Fruit fly (Drosophila melanogaster): ENCODE results near the gene Obp69a.
A peak's percentile ranks its signal among the peaks of the same experiment; 100 is the strongest.

Obp69a gene

DNA sequence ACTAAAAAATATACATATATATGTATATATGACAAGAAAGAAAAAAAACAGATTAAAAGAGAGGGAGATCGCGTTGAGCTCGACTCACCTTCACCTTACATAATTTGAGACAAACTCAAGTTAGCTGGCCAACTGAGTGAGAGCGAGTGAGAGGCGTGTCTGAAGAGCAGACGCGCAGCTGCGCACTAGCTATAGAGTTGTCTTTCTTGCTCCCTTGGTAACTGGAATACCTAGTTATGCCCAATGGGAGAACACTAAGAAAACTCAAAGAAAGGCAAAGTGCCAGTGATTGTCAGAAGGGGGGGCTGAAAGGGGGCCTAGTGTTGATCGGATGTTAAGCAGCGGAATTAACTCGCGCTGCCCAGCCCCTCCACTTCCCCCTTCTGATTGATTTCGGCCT lies 38.5 kb downstream of the Obp69a start:
- TF ChIP-seq toe (GFP tag; optimal IDR thresholded peaks at IDR 0.05): peak; percentile 72
- TF ChIP-seq cic (GFP tag; optimal IDR thresholded peaks at IDR 0.05): no peak
- TF ChIP-seq CG12768 (GFP tag; optimal IDR thresholded peaks at IDR 0.05): no peak
- no peak for TF ChIP-seq kay (GFP tag; ENCODE audit: borderline replicate concordance)

DNA sequence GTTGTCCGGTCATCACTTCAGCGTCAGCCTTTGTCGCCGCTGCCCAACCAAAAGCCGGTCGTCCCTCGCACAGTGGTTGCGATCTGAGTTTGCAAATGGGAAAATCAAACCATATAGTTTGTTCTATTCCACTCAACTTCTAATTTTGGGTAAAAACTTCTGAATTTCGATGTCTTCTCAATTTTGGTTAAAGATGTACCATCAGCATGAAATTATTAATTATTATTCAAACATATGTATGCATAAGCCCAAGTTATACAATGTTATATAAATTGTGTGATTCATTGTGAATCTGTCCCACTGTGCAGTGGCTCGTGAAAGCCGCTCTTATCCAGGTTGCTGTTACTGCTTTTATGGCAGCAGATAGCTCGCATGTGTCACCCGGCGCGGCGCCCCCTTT lies 46.6 kb downstream of the Obp69a start:
- TF ChIP-seq kay (GFP tag; ENCODE audit: borderline replicate concordance): no peak
- no peak for TF ChIP-seq cic (GFP tag; optimal IDR thresholded peaks at IDR 0.05)
- TF ChIP-seq pad (GFP tag; optimal IDR thresholded peaks at IDR 0.05): no peak
- no peak for TF ChIP-seq Hr96 (GFP tag; optimal IDR thresholded peaks at IDR 0.05)
- TF ChIP-seq Crg-1 (GFP tag; optimal IDR thresholded peaks at IDR 0.05): no peak
- TF ChIP-seq Clk (GFP tag; optimal IDR thresholded peaks at IDR 0.05): no peak
- TF ChIP-seq CG14711 (tag; optimal IDR thresholded peaks at IDR 0.05): no peak
- TF ChIP-seq CG12768 (GFP tag; optimal IDR thresholded peaks at IDR 0.05): no peak
- TF ChIP-seq tj (GFP tag; optimal IDR thresholded peaks at IDR 0.05): no peak
- no peak for TF ChIP-seq bab1 (GFP tag; optimal IDR thresholded peaks at IDR 0.05)
- no peak for TF ChIP-seq toe (GFP tag; optimal IDR thresholded peaks at IDR 0.05)
- no peak for TF ChIP-seq ovo (GFP tag; optimal IDR thresholded peaks at IDR 0.05)
- TF ChIP-seq CG33017 (tag; optimal IDR thresholded peaks at IDR 0.05): no peak
- no peak for TF ChIP-seq CG11617 (GFP tag; optimal IDR thresholded peaks at IDR 0.05)
- no peak for TF ChIP-seq CG7045 (GFP tag; optimal IDR thresholded peaks at IDR 0.05)
- no peak for TF ChIP-seq CG5204 (GFP tag; optimal IDR thresholded peaks at IDR 0.05)
- TF ChIP-seq Mnt (GFP tag; optimal IDR thresholded peaks at IDR 0.05): no peak
- TF ChIP-seq CG1620 (GFP tag; optimal IDR thresholded peaks at IDR 0.05): no peak
- no peak for TF ChIP-seq CG7101 (tag; optimal IDR thresholded peaks at IDR 0.05)

DNA sequence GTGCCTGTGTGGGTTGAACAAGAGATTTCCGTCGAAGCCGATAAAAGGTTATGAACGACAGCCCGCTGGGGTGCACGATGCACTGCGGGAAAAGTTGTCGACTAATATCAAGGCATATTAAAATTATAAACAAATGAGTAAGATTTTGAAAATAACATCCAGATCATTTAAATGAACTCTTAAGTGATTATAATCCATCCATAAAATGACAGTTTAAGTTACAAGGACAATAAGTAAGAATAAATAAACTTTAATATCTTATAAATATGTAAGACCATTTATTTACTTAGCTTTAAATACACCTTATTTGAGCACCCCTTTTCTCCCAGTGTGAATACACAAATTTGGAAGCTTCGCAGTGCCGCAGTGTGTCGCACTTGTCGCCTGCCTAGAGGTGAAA lies 48.1 kb downstream of the Obp69a start:
- TF ChIP-seq Mnt (GFP tag; optimal IDR thresholded peaks at IDR 0.05) (no peak), kay (GFP tag; ENCODE audit: borderline replicate concordance) (peak; percentile 2), pad (GFP tag; optimal IDR thresholded peaks at IDR 0.05) (no peak), Crg-1 (GFP tag; optimal IDR thresholded peaks at IDR 0.05) (no peak), CG5204 (GFP tag; optimal IDR thresholded peaks at IDR 0.05) (no peak), CG12768 (GFP tag; optimal IDR thresholded peaks at IDR 0.05) (no peak), tj (GFP tag; optimal IDR thresholded peaks at IDR 0.05) (no peak), CG14711 (tag; optimal IDR thresholded peaks at IDR 0.05) (no peak), cnc (optimal IDR thresholded peaks at IDR 0.05) (no peak)
